Worm (Caenorhabditis elegans): ENCODE data around the gene dat-1.

ce11 chrIII:9272107-9272506, 29.3 kb downstream of the dat-1 start:
- TF ChIP-seq ces-1 (GFP tag; optimal IDR thresholded peaks at IDR 0.05) (peak; percentile 42), unc-39 (tag; optimal IDR thresholded peaks at IDR 0.05) (no peak), snpc-4 (tag; optimal IDR thresholded peaks at IDR 0.05) (no peak), flh-1 (GFP tag; optimal IDR thresholded peaks at IDR 0.05) (no peak), ceh-39 (tag; optimal IDR thresholded peaks at IDR 0.05) (no peak), unc-62 (GFP tag; optimal IDR thresholded peaks at IDR 0.05) (no peak), blmp-1 (tag; optimal IDR thresholded peaks at IDR 0.05) (no peak), lsy-2 (tag; optimal IDR thresholded peaks at IDR 0.05) (no peak), ztf-11 (tag; optimal IDR thresholded peaks at IDR 0.05) (no peak), hlh-1 (tag; optimal IDR thresholded peaks at IDR 0.05) (no peak), mep-1 (tag; optimal IDR thresholded peaks at IDR 0.05) (no peak), ceh-43 (GFP tag; optimal IDR thresholded peaks at IDR 0.05) (no peak), nhr-76 (tag; optimal IDR thresholded peaks at IDR 0.05) (no peak)
